Worm (Caenorhabditis elegans) whole organism, young adult: ENCODE measurements around the gene C02F4.4.

Source experiments
- B0035.1 ChIP-seq: sonication (generic microtip); optimal IDR thresholded peaks from 2 replicates; lab custom pipeline; 2016; ENCODE audit warnings: missing genetic modification characterization, mild to moderate bottlenecking, missing compliant biosample characterization, missing genotype, missing genetic modification reagents
- F57C9.4 ChIP-seq: sonication (generic microtip); optimal IDR thresholded peaks from 2 replicates; lab custom pipeline; 2017; ENCODE audit warnings: mild to moderate bottlenecking, missing genetic modification characterization, missing compliant biosample characterization
- Y95B8A.8 ChIP-seq: fragments of 200-800 bp; sonication (Bioruptor generic); IDR thresholded peaks from 2 replicates; pipeline ENCODE4 v1.3.6; 2022; ENCODE audit warnings: missing genetic modification reagents, missing genetic modification characterization, missing compliant biosample characterization
- ceh-58 ChIP-seq: fragments of 200-800 bp; sonication (Bioruptor generic); IDR thresholded peaks from 2 replicates; pipeline ENCODE4 v1.3.6; 2022; ENCODE audit warnings: missing genetic modification characterization, missing compliant biosample characterization
- hmg-1.2 ChIP-seq: fragments of 200-800 bp; sonication (Bioruptor generic); IDR thresholded peaks from 2 replicates; pipeline ENCODE4 v1.3.6; 2022; ENCODE audit warnings: missing genetic modification reagents, missing genetic modification characterization, missing compliant biosample characterization
- hrde-1 ChIP-seq: sonication (generic microtip); optimal IDR thresholded peaks from 2 replicates; lab custom pipeline; 2016; ENCODE audit warnings: missing genetic modification characterization, mild to moderate bottlenecking, missing compliant biosample characterization, moderate library complexity, missing genotype, missing genetic modification reagents, borderline replicate concordance
- lin-54 ChIP-seq: fragments of 200-800 bp; sonication (Bioruptor generic); optimal IDR thresholded peaks from 2 replicates; lab custom pipeline; 2018; ENCODE audit warnings: mild to moderate bottlenecking, missing genetic modification characterization, missing compliant biosample characterization
- lsl-1 ChIP-seq: fragments of 200-800 bp; sonication (Bioruptor generic); optimal IDR thresholded peaks from 2 replicates; lab custom pipeline; 2018; ENCODE audit warnings: mild to moderate bottlenecking, missing genetic modification characterization, moderate library complexity, missing compliant biosample characterization
- sdz-38 ChIP-seq: sonication (generic microtip); optimal IDR thresholded peaks from 2 replicates; lab custom pipeline; 2016; ENCODE audit warnings: missing genotype, missing genetic modification characterization, missing compliant biosample characterization
- zim-3 ChIP-seq: sonication (generic microtip); optimal IDR thresholded peaks from 2 replicates; lab custom pipeline; 2017; ENCODE audit warnings: mild to moderate bottlenecking, missing genetic modification characterization, moderate library complexity, missing compliant biosample characterization

- no peak for TF ChIP-seq lin-54 (GFP tag; lab: Kevin White, UChicago)
- no peak for TF ChIP-seq lsl-1 (GFP tag; lab: Kevin White, UChicago)
- no peak for TF ChIP-seq hrde-1 (tag; lab: Kevin White, UChicago)
- TF ChIP-seq F57C9.4 (tag; lab: Kevin White, UChicago), result no peak
- TF ChIP-seq hmg-1.2, result no peak
- no peak for TF ChIP-seq ceh-58 (GFP tag; lab: Robert Waterston, UW)
- no peak for TF ChIP-seq Y95B8A.8 (GFP tag; lab: Robert Waterston, UW)
- no peak for TF ChIP-seq zim-3 (tag; lab: Kevin White, UChicago)
- TF ChIP-seq sdz-38, result no peak
- TF ChIP-seq B0035.1 (tag; lab: Kevin White, UChicago), result no peak
Observed at ce11 chrIV:10518652-10519051, 3.6 kb upstream of the C02F4.4 start.
